Fruit fly (Drosophila melanogaster) whole organism, wandering third instar larva: ENCODE results near the gene CG6055.

Experiments used
- CG9705 ChIP-seq: fragments of 200-800 bp; sonication (Bioruptor generic); optimal IDR thresholded peaks from 2 replicates; lab custom pipeline; 2018; ENCODE audit warnings: missing biosample characterization, mild to moderate bottlenecking, missing genetic modification characterization
- rgr ChIP-seq: fragments of 200-800 bp; sonication (Bioruptor generic); optimal IDR thresholded peaks from 3 replicates; lab custom pipeline; 2016; ENCODE audit warnings: missing biosample characterization, mild to moderate bottlenecking, missing genetic modification characterization

DNA sequence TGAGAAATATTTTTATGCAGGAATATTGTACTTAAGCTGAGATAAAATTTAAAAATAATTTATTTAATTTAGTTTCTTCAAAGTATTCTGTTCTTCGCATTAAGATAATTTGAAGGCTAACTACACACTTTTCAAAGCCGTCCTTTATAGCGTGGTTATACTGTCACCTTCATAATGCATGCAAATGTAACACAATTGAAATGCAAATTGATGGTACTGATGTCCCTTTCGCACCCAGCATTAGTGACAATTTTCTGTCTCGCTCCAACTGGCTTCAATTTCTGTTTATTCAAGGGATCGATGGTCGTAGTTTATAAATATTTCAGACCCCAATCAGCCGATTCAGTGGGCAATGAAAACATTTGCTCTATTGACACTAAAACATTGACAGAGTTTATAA is 27.8 kb upstream of the CG6055 start:
- TF ChIP-seq CG9705 = no peak
- no peak for TF ChIP-seq rgr (GFP tag; lab: Kevin White, UChicago)
